Fruit fly (Drosophila melanogaster): Measurements from ENCODE around the gene CG14990.
A peak's percentile ranks its signal among the peaks of the same experiment; 100 is the strongest.

Gene CG14990

dm6 chr3L:4071561-4072049, 21.4 kb upstream of the CG14990 start, which contains the start of gene wit (continued):
- peak; percentile 40 for TF ChIP-seq CG2875 (GFP tag; optimal IDR thresholded peaks at IDR 0.05)
- TF ChIP-seq CG17568 (GFP tag; optimal IDR thresholded peaks at IDR 0.05) = peak; percentile 14
- no peak for TF ChIP-seq hb (GFP tag; IDR thresholded peaks at IDR 0.05; ENCODE audit: partially characterized antibody)
- peak; percentile 78 for TF ChIP-seq HLHmδ (GFP tag; optimal IDR thresholded peaks at IDR 0.05)
- peak; percentile 25 for TF ChIP-seq lilli (GFP tag; optimal IDR thresholded peaks at IDR 0.05)
- peak; percentile 14; the same call in 1 of the 2 replicates for TF ChIP-seq wdn (GFP tag; IDR thresholded peaks at IDR 0.05)
- no peak for TF ChIP-seq CG18011 (GFP tag; optimal IDR thresholded peaks at IDR 0.05)
- no peak for TF ChIP-seq nerfin-1 (tag; optimal IDR thresholded peaks at IDR 0.05)
- TF ChIP-seq Camta (GFP tag; optimal IDR thresholded peaks at IDR 0.05) = peak; percentile 17
- peak; percentile 16; the same call in 1 of the 2 replicates for TF ChIP-seq sisA (GFP tag; IDR thresholded peaks at IDR 0.05)
- TF ChIP-seq CG34224 (GFP tag; IDR thresholded peaks at IDR 0.05; ENCODE audit: partially characterized antibody) = peak; percentile 75
- peak; percentile 47 for TF ChIP-seq PHDP (tag; optimal IDR thresholded peaks at IDR 0.05)
- TF ChIP-seq Deaf1 (tag; optimal IDR thresholded peaks at IDR 0.05) = peak; percentile 30
- TF ChIP-seq psq (GFP tag; optimal IDR thresholded peaks at IDR 0.05) = peak; percentile 92
- TF ChIP-seq CG8290 (GFP tag; optimal IDR thresholded peaks at IDR 0.05) = no peak
- TF ChIP-seq CG8290 (tag; optimal IDR thresholded peaks at IDR 0.05) = peak in 1 of 2 experiments; percentile 73
- TF ChIP-seq hbn (GFP tag; IDR thresholded peaks at IDR 0.05; ENCODE audit: partially characterized antibody) = peak; percentile 44
- TF ChIP-seq fru (optimal IDR thresholded peaks at IDR 0.05) = no peak
- TF ChIP-seq sna (GFP tag; IDR thresholded peaks at IDR 0.05; ENCODE audit: partially characterized antibody) = peak; percentile 70
- no peak for TF ChIP-seq CG2199 (GFP tag; IDR thresholded peaks at IDR 0.05)
- TF ChIP-seq zf30C (GFP tag; optimal IDR thresholded peaks at IDR 0.05) = peak; percentile 74
- TF ChIP-seq ATbp (GFP tag; optimal IDR thresholded peaks at IDR 0.05) = peak; percentile 19
- TF ChIP-seq sd (tag; optimal IDR thresholded peaks at IDR 0.05) = peak; percentile 87
- TF ChIP-seq Scr (GFP tag; IDR thresholded peaks at IDR 0.05; ENCODE audit: partially characterized antibody) = peak; percentile 28
- peak; percentile 5 for TF ChIP-seq Side (GFP tag; optimal IDR thresholded peaks at IDR 0.05)
- no peak for TF ChIP-seq CG14710 (tag; optimal IDR thresholded peaks at IDR 0.05)
- TF ChIP-seq kni (GFP tag; optimal IDR thresholded peaks at IDR 0.05) = peak; percentile 14
- TF ChIP-seq Dfd (GFP tag; optimal IDR thresholded peaks at IDR 0.05) = no peak
- peak; percentile 93 for TF ChIP-seq z (GFP tag; IDR thresholded peaks at IDR 0.05)
- TF ChIP-seq CG6175 (GFP tag; IDR thresholded peaks at IDR 0.05) = no peak
- TF ChIP-seq her (GFP tag; optimal IDR thresholded peaks at IDR 0.05) = peak; percentile 36
- peak; percentile 83 for TF ChIP-seq lbe (GFP tag; optimal IDR thresholded peaks at IDR 0.05)
- TF ChIP-seq Meics (GFP tag; optimal IDR thresholded peaks at IDR 0.05) = peak; percentile 11
- peak; percentile 43 for TF ChIP-seq CG6813 (GFP tag; optimal IDR thresholded peaks at IDR 0.05)
- peak; percentile 81 for TF ChIP-seq Nf-YC (tag; optimal IDR thresholded peaks at IDR 0.05)
- TF ChIP-seq Dbx (GFP tag; IDR thresholded peaks at IDR 0.05) = 0 out of 3 replicates have a peak, but pooled peaks have one; percentile 51
- TF ChIP-seq slbo (GFP tag; IDR thresholded peaks at IDR 0.05) = 0 out of 2 replicates have a peak, but pooled peaks have one; percentile 36
- TF ChIP-seq corto (GFP tag; optimal IDR thresholded peaks at IDR 0.05) = peak; percentile 38
- peak; percentile 52 for TF ChIP-seq CG7987 (GFP tag; optimal IDR thresholded peaks at IDR 0.05)
- no peak for TF ChIP-seq Atf3 (GFP tag; optimal IDR thresholded peaks at IDR 0.05)
- peak; percentile 31; the same call in 1 of the 2 replicates for TF ChIP-seq Rfx (GFP tag; IDR thresholded peaks at IDR 0.05)
- TF ChIP-seq Doc3 (GFP tag; IDR thresholded peaks at IDR 0.05; ENCODE audit: partially characterized antibody) = peak; percentile 48; the same call in 1 of the 3 replicates
- peak; percentile 65 for TF ChIP-seq CG6854 (GFP tag; optimal IDR thresholded peaks at IDR 0.05)
- peak; percentile 41 for TF ChIP-seq eyg (GFP tag; optimal IDR thresholded peaks at IDR 0.05)
- no peak for TF ChIP-seq Asciz (GFP tag; optimal IDR thresholded peaks at IDR 0.05)
- TF ChIP-seq CG42726 (GFP tag; IDR thresholded peaks at IDR 0.05; ENCODE audit: partially characterized antibody) = 0 out of 2 replicates have a peak, but pooled peaks have one; percentile 16
- no peak for TF ChIP-seq seq (GFP tag; IDR thresholded peaks at IDR 0.05)
- TF ChIP-seq CG30403 (GFP tag; optimal IDR thresholded peaks at IDR 0.05) = peak; percentile 36
- peak; percentile 47; the same call in 1 of the 4 replicates for TF ChIP-seq Dll (GFP tag; IDR thresholded peaks at IDR 0.05; ENCODE audit: partially characterized antibody)

Measured in whole organism, embryonic.